Fruit fly (Drosophila melanogaster) ovary, adult (tissue): ENCODE data around the gene CG13070.

Experiments
- CG17801 ChIP-seq: fragments of 200-800 bp; optimal IDR thresholded peaks from 2 replicates; lab custom pipeline; 2019; ENCODE audit warnings: missing biosample characterization, mild to moderate bottlenecking, missing genetic modification characterization, moderate library complexity; ENCODE audit not compliant: partially characterized antibody

The CG13070 gene

DNA sequence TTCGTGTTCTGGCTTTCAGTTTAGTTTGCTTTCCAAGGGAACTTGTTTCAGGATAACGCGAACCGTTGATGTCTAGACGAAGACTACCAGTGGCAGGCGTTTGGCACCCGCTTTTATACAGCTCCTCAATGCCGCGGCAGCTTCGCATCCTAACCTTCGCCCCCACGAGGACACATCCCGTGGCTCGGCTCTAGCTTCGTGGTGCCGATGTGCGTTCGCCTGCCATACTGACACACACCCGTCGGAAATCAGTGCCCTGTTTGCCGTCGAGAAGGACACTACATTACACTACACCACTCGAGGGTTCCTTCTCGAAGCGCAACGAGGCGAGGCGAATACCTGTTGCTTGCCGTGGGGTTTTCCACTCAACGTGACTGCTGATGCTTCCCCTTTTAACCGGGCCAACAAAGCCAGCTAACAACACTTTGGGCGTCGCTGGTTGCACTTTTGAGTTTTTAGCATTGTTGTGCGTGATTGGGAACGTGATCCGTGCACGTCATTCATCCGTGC, 6.0 kb upstream of the CG13070 start, which contains the start of gene CG13054:
CG13054 (minus strand) TSS at position 74 of the 510 bp plus-strand sequence.
- no peak for TF ChIP-seq CG17801 (GFP tag; lab: Kevin White, UChicago)

DNA sequence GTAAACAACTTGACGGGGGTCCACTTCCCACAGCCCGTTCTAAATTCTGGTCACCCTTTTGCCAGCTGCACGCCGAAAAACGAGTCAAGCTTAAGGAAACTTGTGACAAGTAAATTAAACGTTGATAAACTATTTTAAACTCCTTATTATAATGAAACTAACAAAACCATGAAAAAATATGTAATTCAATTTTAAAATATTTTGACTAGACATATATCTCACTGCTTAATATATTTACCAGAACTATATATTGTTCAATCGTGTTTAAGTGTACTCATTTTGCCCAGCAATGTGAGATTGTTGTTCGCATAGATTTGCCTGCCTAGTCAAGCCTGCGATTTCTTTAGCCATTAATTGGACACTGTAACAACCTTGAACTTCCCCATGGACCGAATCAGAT, 3.6 kb upstream of the CG13070 start, which contains the start of gene CG13053:
CG13053 (minus strand) TSS at position 171 of the 400 bp plus-strand sequence.
- no peak for TF ChIP-seq CG17801 (GFP tag; lab: Kevin White, UChicago)

DNA sequence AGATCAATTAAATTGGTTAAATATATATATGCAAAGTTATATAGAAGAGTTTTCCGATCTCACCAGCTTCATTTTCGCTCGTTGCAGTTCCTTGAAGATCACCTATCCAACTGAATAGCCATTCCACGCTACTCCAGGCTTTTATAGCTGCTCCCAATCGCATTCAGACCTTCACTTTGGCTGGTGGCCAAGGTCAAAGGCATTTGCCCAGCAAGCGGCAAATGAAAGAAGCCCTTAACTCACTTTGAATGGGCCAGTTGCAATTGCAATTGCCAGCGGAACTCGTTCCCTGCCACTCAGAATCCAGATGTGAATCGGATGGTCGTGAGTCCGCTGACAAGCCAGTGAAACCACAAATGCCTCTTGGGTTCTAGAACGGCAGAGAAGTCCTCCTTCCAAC, 1.6 kb upstream of the CG13070 start, which contains the start of gene CG34247:
CG34247 (minus strand) TSS at position 101 of the 400 bp plus-strand sequence.
- no peak for TF ChIP-seq CG17801 (GFP tag; lab: Kevin White, UChicago)

dm6 chr3L:16262440-16262839, 703 bp upstream of the CG13070 start, which contains the start of gene CG13071:
TSS of gene CG13071 (plus strand) at chr3L:16262740.
- no peak for TF ChIP-seq CG17801 (GFP tag; lab: Kevin White, UChicago)

DNA sequence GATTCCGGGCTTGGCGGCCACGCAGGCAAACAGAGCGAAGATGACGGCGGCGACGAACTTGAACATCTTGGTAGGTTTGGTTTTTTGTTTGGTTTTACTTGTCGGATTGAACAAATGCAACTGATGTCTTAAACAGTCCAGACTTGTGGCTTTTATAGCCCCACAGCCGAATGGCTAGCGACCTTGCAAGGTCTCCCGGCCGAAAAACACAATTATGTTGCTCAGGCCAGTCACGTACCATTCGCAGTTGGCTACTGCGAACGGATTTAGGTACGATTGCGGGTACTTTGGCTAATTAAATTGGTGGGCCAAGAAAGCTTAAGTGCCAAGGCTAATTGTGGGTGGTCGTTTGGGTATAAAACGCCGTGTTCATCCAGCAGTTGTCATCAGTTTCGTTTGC, 1.9 kb downstream of the CG13070 start, which contains the start of the genes CG13051 and CG13069:
CG13051 (minus strand) TSS at position 101 of the 400 bp plus-strand sequence.
CG13069 (plus strand) TSS at position 386 of the 400 bp plus-strand sequence.
- no peak for TF ChIP-seq CG17801 (GFP tag; lab: Kevin White, UChicago)

DNA sequence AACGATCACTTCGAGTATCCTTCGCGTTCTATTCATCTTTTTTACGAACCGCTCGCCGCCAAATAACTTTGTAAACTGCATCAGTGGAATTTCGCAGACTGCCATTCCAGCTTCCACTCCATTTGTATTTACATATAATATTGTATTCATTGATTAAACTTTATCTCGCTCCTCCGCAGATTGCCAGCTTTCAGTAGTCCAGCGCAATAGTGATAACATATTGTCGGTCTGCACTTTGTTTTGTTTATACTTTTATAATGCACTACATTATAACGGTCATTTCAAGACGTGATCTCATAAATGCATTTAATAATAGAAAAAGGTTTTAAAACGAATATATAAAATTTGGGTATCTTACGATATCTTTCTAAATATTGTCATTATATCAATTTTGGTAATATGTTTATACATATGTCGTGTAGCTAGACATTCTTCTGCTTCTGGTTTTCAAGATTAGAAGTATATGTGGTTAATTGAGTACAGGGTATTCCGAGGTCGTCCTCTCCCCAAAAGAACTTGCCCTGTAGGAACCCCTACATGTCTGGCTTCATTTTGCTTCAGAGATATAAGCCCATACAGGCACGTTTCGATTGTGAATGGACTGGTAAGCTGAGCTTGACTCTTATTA, 5.1 kb downstream of the CG13070 start, which contains the start of gene CG4950:
CG4950 (minus strand) TSS at position 51 of the 628 bp plus-strand sequence.
- TF ChIP-seq CG17801 (GFP tag; lab: Kevin White, UChicago) = no peak

- no peak for TF ChIP-seq CG17801 (GFP tag; lab: Kevin White, UChicago)
Observed at dm6 chr3L:16269092-16269491, 5.9 kb downstream of the CG13070 start, which contains the start of gene CG13068. TSS of gene CG13068 (plus strand) at chr3L:16269392.

DNA sequence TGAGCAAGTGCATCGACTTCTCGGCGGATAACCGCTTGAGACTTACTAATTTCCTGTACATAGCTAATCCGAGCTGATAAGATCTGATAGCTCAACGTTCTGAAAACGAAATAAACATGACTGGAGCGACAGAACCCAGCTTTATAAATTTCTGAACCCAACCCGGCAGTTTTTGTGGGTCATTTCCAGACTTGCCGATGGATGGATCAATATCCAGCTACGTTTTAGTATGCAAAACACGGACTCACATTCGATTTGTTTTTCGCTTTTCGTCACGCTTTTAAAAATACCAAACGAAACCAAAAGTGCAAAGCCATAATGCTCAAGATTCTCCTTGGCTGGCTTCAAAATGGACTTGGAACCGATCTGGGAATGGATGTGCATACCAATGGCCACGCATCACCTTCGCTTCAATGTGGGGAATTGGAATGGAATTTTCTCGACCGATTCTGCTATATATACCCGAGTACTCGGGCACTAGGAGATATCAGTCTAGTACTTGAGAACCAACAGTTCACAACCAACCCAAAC, 7.7 kb downstream of the CG13070 start, which contains the start of the genes CG34248 and CG13067:
CG34248 (minus strand) TSS at position 101 of the 531 bp plus-strand sequence.
CG13067 (plus strand) TSS at position 481 of the 531 bp plus-strand sequence.
- no peak for TF ChIP-seq CG17801 (GFP tag; lab: Kevin White, UChicago)

DNA sequence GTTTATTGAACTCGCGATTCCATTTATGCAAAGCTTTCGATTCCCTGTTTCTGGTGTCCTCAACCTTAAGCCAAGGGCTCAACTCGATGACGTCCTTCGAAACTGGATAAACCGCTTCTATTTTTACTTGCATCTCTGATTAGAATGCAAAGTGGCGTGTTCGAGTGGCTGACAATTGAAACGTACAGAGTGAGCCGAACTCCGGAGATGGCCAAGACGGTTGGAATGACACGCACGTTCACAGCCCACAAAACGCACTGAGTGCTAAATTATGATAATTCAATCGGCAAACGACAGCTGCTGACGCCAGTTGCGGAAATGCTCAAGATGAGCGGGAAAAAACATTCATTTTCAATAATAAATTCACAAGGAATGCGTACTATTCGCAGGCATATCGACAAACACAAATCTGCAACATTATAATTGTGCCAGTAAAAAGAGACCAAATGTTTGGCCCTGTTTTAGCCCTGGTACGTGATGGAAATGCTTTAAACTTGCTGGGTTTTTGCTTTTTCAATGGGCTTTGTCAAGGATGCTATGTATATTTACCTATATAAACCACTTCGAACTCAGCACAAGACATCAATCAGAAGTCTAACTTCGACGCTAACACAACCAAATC, 9.3 kb downstream of the CG13070 start, which contains the start of gene CG13066:
CG13066 (plus strand) TSS at position 572 of the 622 bp plus-strand sequence.
- no peak for TF ChIP-seq CG17801 (GFP tag; lab: Kevin White, UChicago)

dm6 chr3L:16275391-16276017, 12.4 kb downstream of the CG13070 start:
- TF ChIP-seq CG17801 (GFP tag; lab: Kevin White, UChicago) = no peak

dm6 chr3L:16277135-16277534, 14.0 kb downstream of the CG13070 start, which contains the start of gene CG13065:
TSS of gene CG13065 (plus strand) at chr3L:16277435.
- TF ChIP-seq CG17801 (GFP tag; lab: Kevin White, UChicago) = no peak

DNA sequence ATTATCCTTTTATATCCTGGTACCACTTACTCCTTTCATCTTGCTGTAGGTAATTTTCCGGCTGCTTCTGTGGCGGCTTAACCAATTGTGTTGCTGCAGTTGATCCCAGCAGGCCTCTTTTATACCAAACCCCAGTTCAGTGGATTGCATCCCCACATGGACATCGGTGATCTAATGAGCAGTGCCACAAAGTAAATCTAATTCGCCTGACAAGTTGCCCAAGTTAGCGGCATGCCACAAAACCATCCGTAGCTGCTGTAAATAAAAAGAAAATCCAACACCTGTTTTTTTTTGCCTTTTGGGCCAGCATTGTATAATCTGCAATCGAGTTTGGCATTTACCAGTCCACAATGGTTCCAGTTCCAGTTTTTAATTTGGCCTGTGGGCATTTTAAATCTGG, 16.0 kb downstream of the CG13070 start, which contains the start of gene CG13050:
CG13050 (minus strand) TSS at position 101 of the 400 bp plus-strand sequence.
- no peak for TF ChIP-seq CG17801 (GFP tag; lab: Kevin White, UChicago)

DNA sequence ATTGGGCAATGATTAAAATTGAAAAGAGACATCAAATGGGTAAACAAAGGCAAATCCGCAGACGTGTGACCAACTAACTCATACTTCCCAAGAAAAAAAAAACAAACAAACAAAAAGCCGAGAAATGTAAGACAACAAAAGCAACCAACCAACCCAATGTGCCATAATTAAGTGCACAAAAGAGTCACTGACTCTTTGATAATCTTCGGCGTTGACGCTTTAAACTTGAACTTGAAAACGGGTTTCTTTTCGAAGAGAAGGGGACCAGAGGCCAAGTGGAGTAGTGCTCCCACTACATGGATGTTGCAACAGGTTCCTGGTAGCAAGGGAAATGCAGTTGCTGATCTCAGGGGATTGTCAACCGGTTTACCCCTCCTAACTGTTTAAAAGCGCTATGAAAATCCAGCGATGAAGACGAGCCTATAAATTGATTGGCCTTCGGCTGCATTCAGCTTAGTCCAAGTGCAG, 16.9 kb downstream of the CG13070 start, which contains the start of gene CG13064:
CG13064 (plus strand) TSS at position 418 of the 468 bp plus-strand sequence.
- TF ChIP-seq CG17801 (GFP tag; lab: Kevin White, UChicago) = no peak
